Worm (Caenorhabditis elegans) whole organism, L4 larva: ENCODE data around the gene hrg-10.

Experiments used
- F26F4.8 ChIP-seq: fragments of 200-800 bp; sonication (Bioruptor generic); conservative IDR thresholded peaks from 2 replicates; pipeline ENCODE4 v1.3.6; 2022; ENCODE audit warnings: missing genetic modification characterization, missing compliant biosample characterization
- F44E2.7 ChIP-seq: fragments of 200-800 bp; sonication (Bioruptor generic); IDR thresholded peaks from 2 replicates; pipeline ENCODE4 v2.1.2; 2022; ENCODE audit warnings: missing genetic modification characterization, missing compliant biosample characterization
- R02D3.7 ChIP-seq: fragments of 150-350 bp; sonication (generic microtip); optimal IDR thresholded peaks from 3 replicates; lab custom pipeline; 2014; ENCODE audit warnings: missing biosample characterization, missing genetic modification characterization
- aha-1 ChIP-seq: fragments of 150-350 bp; peaks from one replicate; lab custom pipeline; 2014; ENCODE audit warnings: missing biosample characterization, missing genetic modification characterization
- ceh-20 ChIP-seq: fragments of 200-800 bp; sonication (Bioruptor generic); IDR thresholded peaks from 2 replicates; pipeline ENCODE4 v1.3.6; 2022; ENCODE audit warnings: missing genetic modification reagents, missing genetic modification characterization, missing compliant biosample characterization
- ceh-28 ChIP-seq: fragments of 150-350 bp; optimal IDR thresholded peaks from 2 replicates; lab custom pipeline; 2014; ENCODE audit warnings: missing biosample characterization, missing genetic modification reagents, missing genetic modification characterization
- ceh-32 ChIP-seq: sonication (generic microtip); optimal IDR thresholded peaks from 2 replicates; lab custom pipeline; 2016; ENCODE audit warnings: mild to moderate bottlenecking, missing genetic modification characterization, missing compliant biosample characterization; ENCODE audit not compliant: poor library complexity
- ceh-62 ChIP-seq: sonication (generic microtip); optimal IDR thresholded peaks from 2 replicates; lab custom pipeline; 2017; ENCODE audit warnings: missing biosample characterization, missing genetic modification characterization
- ceh-82 ChIP-seq: sonication (generic microtip); optimal IDR thresholded peaks from 2 replicates; lab custom pipeline; 2017; ENCODE audit warnings: missing biosample characterization, missing genetic modification characterization
- ces-1 ChIP-seq: fragments of 150-350 bp; sonication (generic microtip); optimal IDR thresholded peaks from 4 replicates; lab custom pipeline; 2014; ENCODE audit warnings: missing biosample characterization, missing genetic modification reagents, missing genetic modification characterization
- cey-2 ChIP-seq: sonication (generic microtip); optimal IDR thresholded peaks from 3 replicates; lab custom pipeline; 2017; ENCODE audit warnings: missing genetic modification characterization, mild to moderate bottlenecking, missing compliant biosample characterization, antibody characterized with exemption, borderline replicate concordance; ENCODE audit not compliant: insufficient read depth
- daf-16 ChIP-seq, 3 experiments: sonication (generic microtip); optimal IDR thresholded peaks; 2 replicates each; lab custom pipeline; 2016 to 2017; ENCODE audit warnings: missing genetic modification characterization in 3 of 3, missing genetic modification reagents in 3 of 3, mild to moderate bottlenecking in 2 of 3, missing compliant biosample characterization in 2 of 3, missing biosample characterization in 1 of 3, moderate library complexity in 1 of 3
- dmd-8 ChIP-seq: fragments of 200-800 bp; sonication (Bioruptor generic); IDR thresholded peaks from 2 replicates; pipeline ENCODE4 v1.3.6; 2022; ENCODE audit warnings: missing genetic modification characterization, missing compliant biosample characterization
- dmd-9 ChIP-seq: fragments of 200-800 bp; sonication (Bioruptor generic); IDR thresholded peaks from 2 replicates; pipeline ENCODE4 v1.3.6; 2022; ENCODE audit warnings: missing genetic modification reagents, missing genetic modification characterization, missing compliant biosample characterization
- gei-8 ChIP-seq: fragments of 200-800 bp; sonication (Bioruptor generic); optimal IDR thresholded peaks from 2 replicates; lab custom pipeline; 2018; ENCODE audit warnings: mild to moderate bottlenecking, missing genetic modification characterization, missing compliant biosample characterization
- hlh-30 ChIP-seq: sonication (generic microtip); optimal IDR thresholded peaks from 2 replicates; lab custom pipeline; 2017; ENCODE audit warnings: antibody characterized with exemption, mild to moderate bottlenecking, missing genetic modification characterization, missing compliant biosample characterization; ENCODE audit not compliant: insufficient read depth
- hmg-1.1 ChIP-seq: fragments of 200-800 bp; sonication (Bioruptor generic); IDR thresholded peaks from 2 replicates; pipeline ENCODE4 v1.3.6; 2022; ENCODE audit warnings: missing genetic modification reagents, missing genetic modification characterization, missing compliant biosample characterization
- lim-7 ChIP-seq: fragments of 200-800 bp; sonication (Bioruptor generic); IDR thresholded peaks from 2 replicates; pipeline ENCODE4 v1.3.6; 2022; ENCODE audit warnings: missing genetic modification characterization, missing compliant biosample characterization
- lin-1 ChIP-seq: fragments of 200-800 bp; sonication (Bioruptor generic); IDR thresholded peaks from 2 replicates; pipeline ENCODE4 v1.3.6; 2022; ENCODE audit warnings: missing genetic modification reagents, missing genetic modification characterization, missing compliant biosample characterization
- lin-38 ChIP-seq: fragments of 200-800 bp; sonication (Bioruptor generic); IDR thresholded peaks from 2 replicates; pipeline ENCODE4 v1.3.6; 2022; ENCODE audit warnings: missing genetic modification reagents, missing genetic modification characterization, missing compliant biosample characterization
- lin-39 ChIP-seq: fragments of 150-350 bp; optimal IDR thresholded peaks from 2 replicates; lab custom pipeline; 2014; ENCODE audit warnings: missing biosample characterization, missing genetic modification reagents, missing genetic modification characterization
- lir-3 ChIP-seq: sonication (generic microtip); optimal IDR thresholded peaks from 2 replicates; lab custom pipeline; 2016; ENCODE audit warnings: mild to moderate bottlenecking, missing genetic modification characterization, missing compliant biosample characterization
- madf-5 ChIP-seq, 2 experiments: fragments of 200-800 bp; sonication (Bioruptor generic); IDR thresholded peaks; 2 replicates each; pipeline ENCODE4 v1.3.6; 2022; ENCODE audit warnings: missing compliant biosample characterization in 2 of 2, missing genetic modification characterization in 2 of 2
- mdt-29 ChIP-seq: fragments of 200-800 bp; sonication (Bioruptor generic); IDR thresholded peaks from 2 replicates; pipeline ENCODE4 v1.3.6; 2022; ENCODE audit warnings: missing genetic modification reagents, missing genetic modification characterization, missing compliant biosample characterization
- nhr-10 ChIP-seq: fragments of 150-350 bp; optimal IDR thresholded peaks from 2 replicates; lab custom pipeline; 2014; ENCODE audit warnings: missing biosample characterization, missing genetic modification characterization
- nhr-102 ChIP-seq: sonication (generic microtip); optimal IDR thresholded peaks from 2 replicates; lab custom pipeline; 2016; ENCODE audit warnings: mild to moderate bottlenecking, missing genetic modification characterization, moderate library complexity, missing compliant biosample characterization
- nhr-41 ChIP-seq: fragments of 200-800 bp; sonication (Bioruptor generic); IDR thresholded peaks from 2 replicates; pipeline ENCODE4 v1.3.6; 2022; ENCODE audit warnings: missing genetic modification reagents, missing genetic modification characterization, missing compliant biosample characterization
- nhr-76 ChIP-seq: fragments of 150-350 bp; optimal IDR thresholded peaks from 2 replicates; lab custom pipeline; 2014; ENCODE audit warnings: missing biosample characterization, missing genetic modification characterization
- pha-4 ChIP-seq, 2 experiments: fragments of 150-350 bp in 1 of 2; fragments of 200-800 bp in 1 of 2; sonication (Bioruptor generic) in 1 of 2; IDR thresholded peaks in 1 of 2; optimal IDR thresholded peaks in 1 of 2; 2 replicates each; pipeline versions ENCODE4 v1.3.6 to Lab custom; 2014 to 2022; ENCODE audit warnings: missing genetic modification characterization in 2 of 2, missing genetic modification reagents in 2 of 2, missing biosample characterization in 1 of 2, missing compliant biosample characterization in 1 of 2
- php-3 ChIP-seq: fragments of 200-800 bp; sonication (Bioruptor generic); IDR thresholded peaks from 2 replicates; pipeline ENCODE4 v1.3.6; 2022; ENCODE audit warnings: missing genetic modification reagents, missing genetic modification characterization, missing compliant biosample characterization
- rbr-2 ChIP-seq: sonication (generic microtip); optimal IDR thresholded peaks from 2 replicates; lab custom pipeline; 2016; ENCODE audit warnings: missing genotype, missing genetic modification characterization, missing compliant biosample characterization
- sdz-12 ChIP-seq: fragments of 200-800 bp; sonication (Bioruptor generic); optimal IDR thresholded peaks from 2 replicates; lab custom pipeline; 2018; ENCODE audit warnings: mild to moderate bottlenecking, missing genetic modification characterization, missing compliant biosample characterization
- set-16 ChIP-seq: fragments of 200-800 bp; sonication (Bioruptor generic); IDR thresholded peaks from 2 replicates; pipeline ENCODE4 v1.3.6; 2022; ENCODE audit warnings: missing genetic modification reagents, missing genetic modification characterization, missing compliant biosample characterization
- snpc-4 ChIP-seq: fragments of 150-350 bp; optimal IDR thresholded peaks from 2 replicates; lab custom pipeline; 2014; ENCODE audit warnings: missing biosample characterization, missing genetic modification characterization
- unc-62 ChIP-seq, 3 experiments: fragments of 150-350 bp in 1 of 3; sonication (generic microtip); optimal IDR thresholded peaks in 2 of 3; peaks in 1 of 3; 1 replicate in 1 of 3; 2 replicates in 2 of 3; lab custom pipeline; 2014 to 2017; ENCODE audit warnings: missing biosample characterization in 3 of 3, missing genetic modification characterization in 3 of 3, missing genetic modification reagents in 3 of 3, missing genotype in 1 of 3
- vab-7 ChIP-seq: fragments of 200-800 bp; sonication (Bioruptor generic); IDR thresholded peaks from 2 replicates; pipeline ENCODE4 v1.3.6; 2022; ENCODE audit warnings: missing genetic modification reagents, missing genetic modification characterization, missing compliant biosample characterization
- zfp-3 ChIP-seq: fragments of 200-800 bp; sonication (Bioruptor generic); conservative IDR thresholded peaks from 2 replicates; pipeline ENCODE4 v1.3.6; 2022; ENCODE audit warnings: missing genetic modification reagents, missing genetic modification characterization, missing compliant biosample characterization
- zip-2 ChIP-seq: fragments of 150-350 bp; optimal IDR thresholded peaks from 2 replicates; lab custom pipeline; 2014; ENCODE audit warnings: missing biosample characterization, missing genetic modification characterization
- ztf-11 ChIP-seq: fragments of 150-350 bp; optimal IDR thresholded peaks from 2 replicates; lab custom pipeline; 2014; ENCODE audit warnings: missing biosample characterization, missing genetic modification characterization

hrg-10 gene

ce11 chrV:18913120-18913519 is 44.0 kb downstream of the hrg-10 start:
- no peak for TF ChIP-seq lin-39 (tag; lab: Kevin White, UChicago)
- no peak for TF ChIP-seq mdt-29 (GFP tag; lab: Robert Waterston, UW)
- no peak for TF ChIP-seq lin-38
- peak; percentile 61 for TF ChIP-seq set-16 (GFP tag; lab: Robert Waterston, UW)
- 0 out of 2 replicates have a peak, but pooled peaks have one; percentile 33 for TF ChIP-seq vab-7 (GFP tag; lab: Robert Waterston, UW)
- TF ChIP-seq lin-1 = no peak
- 0 out of 2 replicates have a peak, but pooled peaks have one; percentile 52 for TF ChIP-seq F26F4.8 (GFP tag; lab: Robert Waterston, UW)
- no peak for TF ChIP-seq dmd-8
- TF ChIP-seq ceh-82 (tag; lab: Kevin White, UChicago) = no peak
- TF ChIP-seq nhr-76 (tag; lab: Kevin White, UChicago) = no peak
- TF ChIP-seq sdz-12 = no peak
- no peak for TF ChIP-seq ces-1
- TF ChIP-seq nhr-10 (tag; lab: Kevin White, UChicago) = no peak
- TF ChIP-seq R02D3.7 = no peak
- no peak for TF ChIP-seq lim-7 (GFP tag; lab: Robert Waterston, UW)
- no peak for TF ChIP-seq gei-8 (GFP tag; lab: Kevin White, UChicago)
- TF ChIP-seq zip-2 (tag; lab: Kevin White, UChicago) = no peak
- TF ChIP-seq daf-16 (GFP tag; optimal IDR thresholded peaks at IDR 0.05; lab: Kevin White, UChicago) = no peak
- TF ChIP-seq daf-16 (tag; optimal IDR thresholded peaks at IDR 0.05; lab: Kevin White, UChicago) = no peak
- TF ChIP-seq pha-4 (GFP tag; IDR thresholded peaks at IDR 0.05; lab: Robert Waterston, UW) = no peak
- TF ChIP-seq pha-4 (tag; optimal IDR thresholded peaks at IDR 0.05; lab: Kevin White, UChicago) = no peak
- no peak for TF ChIP-seq ceh-20 (GFP tag; lab: Robert Waterston, UW)
- TF ChIP-seq zfp-3 (GFP tag; lab: Robert Waterston, UW) = no peak
- 0 out of 2 replicates have a peak, but pooled peaks have one; percentile 45 for TF ChIP-seq dmd-9 (GFP tag; lab: Robert Waterston, UW)
- no peak for TF ChIP-seq F44E2.7 (GFP tag; lab: Robert Waterston, UW)
- no peak for TF ChIP-seq aha-1 (tag; lab: Kevin White, UChicago)
- TF ChIP-seq ceh-32 (tag; lab: Kevin White, UChicago) = no peak

DNA sequence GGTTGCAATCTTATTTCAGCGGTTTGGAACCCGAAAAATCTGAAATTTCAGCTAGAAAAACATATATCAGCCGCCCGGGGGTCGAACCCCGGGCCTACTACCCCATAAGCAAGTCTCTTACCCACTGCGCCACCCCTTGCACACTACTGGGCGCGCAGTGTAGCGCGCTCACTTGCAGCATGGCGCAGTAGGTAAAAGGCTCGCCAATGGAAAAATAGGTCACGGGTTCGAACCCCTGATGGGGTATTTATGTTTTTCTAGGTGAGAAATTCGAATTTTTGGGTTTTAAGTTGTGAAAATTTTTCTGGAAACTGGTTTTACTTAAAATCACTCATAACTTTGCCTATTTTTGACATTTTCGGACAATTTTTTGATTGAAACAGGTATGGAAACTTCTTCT is 44.6 kb downstream of the hrg-10 start:
- TF ChIP-seq lin-38 (no peak), ceh-62 (tag; lab: Kevin White, UChicago) (no peak), cey-2 (tag; lab: Kevin White, UChicago) (no peak), lin-39 (tag; lab: Kevin White, UChicago) (no peak), F26F4.8 (GFP tag; lab: Robert Waterston, UW) (0 out of 2 replicates have a peak, but pooled peaks have one; percentile 54), snpc-4 (tag; lab: Kevin White, UChicago) (no peak), unc-62 (GFP tag; optimal IDR thresholded peaks at IDR 0.05 in 1 of 2; lab: Kevin White, UChicago) (peak in 1 of 2 experiments; percentile 73), unc-62 (tag; optimal IDR thresholded peaks at IDR 0.05; lab: Kevin White, UChicago) (no peak), lir-3 (tag; lab: Kevin White, UChicago) (no peak), ceh-28 (no peak), set-16 (GFP tag; lab: Robert Waterston, UW) (0 out of 2 replicates have a peak, but pooled peaks have one; percentile 13), madf-5 (GFP tag; IDR thresholded peaks at IDR 0.05; lab: Robert Waterston, UW) (no peak), mdt-29 (GFP tag; lab: Robert Waterston, UW) (no peak)

DNA sequence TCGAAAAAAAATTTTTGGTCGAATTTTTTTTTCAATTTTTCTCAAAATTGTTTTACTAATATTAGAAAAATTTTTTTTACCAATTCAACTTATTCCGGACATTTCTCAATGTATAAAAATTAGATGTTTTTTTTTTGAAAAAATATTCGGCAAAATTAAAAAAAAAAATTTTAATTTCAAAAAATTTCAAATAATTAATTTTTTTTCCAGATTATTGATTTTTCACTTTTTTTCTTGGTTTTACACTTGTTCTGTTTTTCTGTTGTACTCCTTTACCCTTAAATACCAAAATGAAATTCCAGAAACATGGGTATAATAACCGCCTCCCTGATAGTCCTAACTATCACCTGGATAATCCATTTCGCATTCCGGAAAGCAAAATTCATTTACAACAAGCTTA is 45.4 kb downstream of the hrg-10 start, which contains the start of gene cyp-42A1:
cyp-42A1 (plus strand) TSS at position 301 of the 400 bp plus-strand sequence.
- TF ChIP-seq hmg-1.1 (GFP tag; lab: Robert Waterston, UW) = no peak
- TF ChIP-seq hlh-30 (tag; lab: Kevin White, UChicago) = no peak
- TF ChIP-seq lin-38 = no peak
- TF ChIP-seq rbr-2 = no peak
- TF ChIP-seq dmd-8 = no peak
- no peak for TF ChIP-seq lin-1
- no peak for TF ChIP-seq unc-62 (GFP tag; optimal IDR thresholded peaks at IDR 0.05 in 1 of 2; lab: Kevin White, UChicago)
- TF ChIP-seq unc-62 (tag; optimal IDR thresholded peaks at IDR 0.05; lab: Kevin White, UChicago) = no peak
- no peak for TF ChIP-seq ztf-11 (tag; lab: Kevin White, UChicago)
- TF ChIP-seq set-16 (GFP tag; lab: Robert Waterston, UW) = no peak
- TF ChIP-seq php-3 (GFP tag; lab: Robert Waterston, UW) = no peak
- TF ChIP-seq F26F4.8 (GFP tag; lab: Robert Waterston, UW) = no peak
- no peak for TF ChIP-seq nhr-102 (tag; lab: Kevin White, UChicago)
- TF ChIP-seq nhr-41 (GFP tag; lab: Robert Waterston, UW) = no peak
- TF ChIP-seq, all 104 proteins: peak for 0
